Worm (Caenorhabditis elegans): ENCODE results near the gene T25E4.2.

DNA sequence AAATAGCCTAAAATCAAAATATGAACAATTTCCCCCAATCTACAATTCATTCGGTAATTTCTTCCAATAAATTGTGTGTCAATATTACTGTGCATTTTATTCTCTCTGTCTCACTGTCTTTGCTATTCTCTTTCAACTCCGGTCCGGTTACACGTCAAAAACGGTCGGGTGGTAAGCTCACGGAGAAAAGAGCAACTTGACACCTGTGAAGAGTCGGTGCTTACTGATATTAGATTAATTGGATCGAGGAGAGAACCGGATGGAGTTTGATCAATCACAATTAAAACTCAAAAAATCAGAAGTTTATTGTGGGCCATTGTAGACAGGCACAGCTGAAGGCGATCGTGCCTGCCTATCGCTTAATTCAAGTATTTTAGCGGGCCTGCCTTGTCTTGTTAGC is 7.3 kb downstream of the T25E4.2 start:
- TF ChIP-seq him-1 (tag; optimal IDR thresholded peaks at IDR 0.05), result no peak
- no peak for TF ChIP-seq dao-5 (tag; optimal IDR thresholded peaks at IDR 0.05)
- TF ChIP-seq W03F9.2 (tag; optimal IDR thresholded peaks at IDR 0.05), result no peak

All from whole organism, L4/young adult.